Worm (Caenorhabditis elegans) whole organism, young adult: ENCODE results near the gene wrt-8.

Experiments
- Y79H2A.3 ChIP-seq: fragments of 200-800 bp; sonication (Bioruptor generic); conservative IDR thresholded peaks from 2 replicates; pipeline ENCODE4 v1.3.6; 2022; ENCODE audit warnings: missing genetic modification reagents, missing genetic modification characterization, missing compliant biosample characterization
- gei-17 ChIP-seq: fragments of 200-800 bp; sonication (Bioruptor generic); optimal IDR thresholded peaks from 2 replicates; lab custom pipeline; 2018; ENCODE audit warnings: mild to moderate bottlenecking, missing genetic modification characterization, missing compliant biosample characterization
- madf-8 ChIP-seq: fragments of 200-800 bp; sonication (Bioruptor generic); conservative IDR thresholded peaks from 2 replicates; pipeline ENCODE4 v1.3.6; 2022; ENCODE audit warnings: missing genetic modification reagents, missing genetic modification characterization, missing compliant biosample characterization
- nfya-1 ChIP-seq: sonication (generic microtip); optimal IDR thresholded peaks from 2 replicates; lab custom pipeline; 2017; ENCODE audit warnings: antibody characterized with exemption, missing compliant biosample characterization, missing genetic modification characterization, borderline replicate concordance; ENCODE audit not compliant: insufficient read depth

DNA sequence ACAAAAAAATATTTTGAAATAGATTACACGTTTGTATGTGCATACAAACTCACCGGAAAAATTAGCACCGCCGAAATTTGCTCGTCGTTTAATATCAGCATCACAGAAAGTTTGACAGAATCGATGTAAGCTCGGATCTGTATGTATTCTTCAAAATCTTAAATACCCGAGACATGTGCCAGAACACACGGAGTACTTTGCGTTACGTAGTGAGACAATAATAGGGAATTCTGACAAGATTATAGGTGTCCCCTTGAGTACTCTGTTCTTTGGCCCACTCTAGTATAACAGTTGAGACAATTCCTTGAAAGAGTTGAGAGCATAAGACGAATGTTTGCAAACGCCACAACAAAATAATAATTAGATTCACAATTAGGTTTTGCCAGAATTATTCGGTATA, 40.8 kb downstream of the wrt-8 start, which contains the start of gene srx-48:
- no peak for TF ChIP-seq nfya-1 (tag; lab: Kevin White, UChicago)
- no peak for TF ChIP-seq gei-17 (GFP tag; lab: Kevin White, UChicago)
- no peak for TF ChIP-seq madf-8
- no peak for TF ChIP-seq Y79H2A.3 (GFP tag; lab: Robert Waterston, UW)
